Worm (Caenorhabditis elegans) whole organism, L2 larva: Measurements from ENCODE around the gene ZK185.2.

Experiments
- F13H6.1 ChIP-seq: sonication (generic microtip); optimal IDR thresholded peaks from 2 replicates; lab custom pipeline; 2016; ENCODE audit warnings: missing genetic modification characterization, missing compliant biosample characterization
- R02D3.7 ChIP-seq: fragments of 150-350 bp; optimal IDR thresholded peaks from 2 replicates; lab custom pipeline; 2014; ENCODE audit warnings: missing biosample characterization, missing genetic modification characterization
- Y55F3AM.14 ChIP-seq: fragments of 200-800 bp; sonication (Bioruptor generic); optimal IDR thresholded peaks from 2 replicates; lab custom pipeline; 2018; ENCODE audit warnings: mild to moderate bottlenecking, missing genetic modification characterization, missing compliant biosample characterization
- ZK546.5 ChIP-seq: sonication (generic microtip); optimal IDR thresholded peaks from 2 replicates; lab custom pipeline; 2017; ENCODE audit warnings: missing biosample characterization, missing genetic modification characterization
- alr-1 ChIP-seq: fragments of 150-350 bp; optimal IDR thresholded peaks from 2 replicates; lab custom pipeline; 2014; ENCODE audit warnings: missing biosample characterization, missing genetic modification characterization
- aly-2 ChIP-seq: fragments of 150-350 bp; optimal IDR thresholded peaks from 2 replicates; lab custom pipeline; 2014; ENCODE audit warnings: missing biosample characterization, missing genetic modification characterization
- blmp-1 ChIP-seq: sonication (generic microtip); optimal IDR thresholded peaks from 2 replicates; lab custom pipeline; 2017; ENCODE audit warnings: missing genetic modification characterization, mild to moderate bottlenecking, missing compliant biosample characterization, antibody characterized with exemption, moderate library complexity; ENCODE audit not compliant: insufficient read depth
- ceh-16 ChIP-seq: fragments of 150-350 bp; optimal IDR thresholded peaks from 2 replicates; lab custom pipeline; 2014; ENCODE audit warnings: missing biosample characterization, missing genetic modification characterization
- crh-2 ChIP-seq: sonication (generic microtip); optimal IDR thresholded peaks from 2 replicates; lab custom pipeline; 2017; ENCODE audit warnings: missing biosample characterization, missing genetic modification characterization
- dmd-4 ChIP-seq: sonication (generic microtip); optimal IDR thresholded peaks from 2 replicates; lab custom pipeline; 2017; ENCODE audit warnings: missing biosample characterization, missing genetic modification characterization
- egl-27 ChIP-seq: sonication (generic microtip); optimal IDR thresholded peaks from 3 replicates; lab custom pipeline; 2017; ENCODE audit warnings: missing biosample characterization, missing genetic modification reagents, missing genetic modification characterization
- elt-1 ChIP-seq: fragments of 150-350 bp; optimal IDR thresholded peaks from 2 replicates; lab custom pipeline; 2014; ENCODE audit warnings: missing biosample characterization, missing genetic modification characterization
- elt-3 ChIP-seq: sonication (generic microtip); optimal IDR thresholded peaks from 2 replicates; lab custom pipeline; 2017; ENCODE audit warnings: missing biosample characterization, missing genetic modification characterization
- fos-1 ChIP-seq: fragments of 150-350 bp; optimal IDR thresholded peaks from 2 replicates; lab custom pipeline; 2014; ENCODE audit warnings: missing biosample characterization, missing genetic modification characterization
- gmeb-1 ChIP-seq: fragments of 150-350 bp; optimal IDR thresholded peaks from 2 replicates; lab custom pipeline; 2014; ENCODE audit warnings: missing biosample characterization, missing genetic modification characterization
- lin-11 ChIP-seq: fragments of 150-350 bp; sonication (generic microtip); optimal IDR thresholded peaks from 2 replicates; lab custom pipeline; 2014; ENCODE audit warnings: missing biosample characterization, missing genetic modification characterization, inconsistent platforms, mixed read lengths
- lin-13 ChIP-seq: fragments of 150-350 bp; optimal IDR thresholded peaks from 2 replicates; lab custom pipeline; 2014; ENCODE audit warnings: missing biosample characterization, missing genetic modification reagents, missing genetic modification characterization
- lin-39 ChIP-seq: fragments of 150-350 bp; optimal IDR thresholded peaks from 2 replicates; lab custom pipeline; 2014; ENCODE audit warnings: missing biosample characterization, missing genetic modification reagents, missing genetic modification characterization
- lsy-2 ChIP-seq, 2 experiments: fragments of 150-350 bp in 1 of 2; sonication (generic microtip) in 1 of 2; optimal IDR thresholded peaks; 2 replicates each; lab custom pipeline; 2014 to 2017; ENCODE audit warnings: missing biosample characterization in 2 of 2, missing genetic modification characterization in 2 of 2
- mab-5 ChIP-seq: fragments of 150-350 bp; optimal IDR thresholded peaks from 2 replicates; lab custom pipeline; 2014; ENCODE audit warnings: missing biosample characterization, missing genetic modification characterization
- mbf-1 ChIP-seq: sonication (generic microtip); optimal IDR thresholded peaks from 2 replicates; lab custom pipeline; 2017; ENCODE audit warnings: missing biosample characterization, missing genetic modification characterization
- mdl-1 ChIP-seq, 2 experiments: fragments of 150-350 bp in 1 of 2; sonication (generic microtip) in 1 of 2; optimal IDR thresholded peaks; 2 replicates each; lab custom pipeline; 2017; ENCODE audit warnings: missing biosample characterization in 2 of 2, missing genetic modification characterization in 2 of 2
- nhr-10 ChIP-seq: sonication (generic microtip); optimal IDR thresholded peaks from 2 replicates; lab custom pipeline; 2017; ENCODE audit warnings: missing biosample characterization, missing genetic modification characterization
- nhr-11 ChIP-seq: fragments of 150-350 bp; optimal IDR thresholded peaks from 2 replicates; lab custom pipeline; 2014; ENCODE audit warnings: missing biosample characterization, missing genetic modification characterization
- nhr-12 ChIP-seq: fragments of 150-350 bp; optimal IDR thresholded peaks from 2 replicates; lab custom pipeline; 2014; ENCODE audit warnings: missing biosample characterization, missing genetic modification characterization
- nhr-21 ChIP-seq: fragments of 150-350 bp; optimal IDR thresholded peaks from 2 replicates; lab custom pipeline; 2014; ENCODE audit warnings: missing biosample characterization, missing genetic modification characterization
- nhr-23 ChIP-seq: fragments of 150-350 bp; optimal IDR thresholded peaks from 2 replicates; lab custom pipeline; 2014; ENCODE audit warnings: missing biosample characterization, missing genetic modification reagents, missing genetic modification characterization
- nhr-237 ChIP-seq: fragments of 150-350 bp; optimal IDR thresholded peaks from 2 replicates; lab custom pipeline; 2014; ENCODE audit warnings: missing biosample characterization, missing genetic modification characterization
- nhr-25 ChIP-seq: fragments of 150-350 bp; sonication (generic microtip); optimal IDR thresholded peaks from 3 replicates; lab custom pipeline; 2014; ENCODE audit warnings: missing biosample characterization, missing genetic modification characterization
- nhr-77 ChIP-seq: fragments of 150-350 bp; optimal IDR thresholded peaks from 2 replicates; lab custom pipeline; 2014; ENCODE audit warnings: missing biosample characterization, missing genetic modification characterization
- peb-1 ChIP-seq: fragments of 150-350 bp; optimal IDR thresholded peaks from 2 replicates; lab custom pipeline; 2014; ENCODE audit warnings: missing biosample characterization, missing genetic modification characterization
- sem-4 ChIP-seq: fragments of 150-350 bp; optimal IDR thresholded peaks from 2 replicates; lab custom pipeline; 2014; ENCODE audit warnings: missing biosample characterization, missing genetic modification reagents, missing genetic modification characterization
- skn-1 ChIP-seq: sonication (generic microtip); optimal IDR thresholded peaks from 2 replicates; lab custom pipeline; 2017; ENCODE audit warnings: missing biosample characterization, missing genetic modification characterization
- sma-3 ChIP-seq: sonication (generic microtip); optimal IDR thresholded peaks from 2 replicates; lab custom pipeline; 2016; ENCODE audit warnings: missing genetic modification reagents, missing genetic modification characterization, missing compliant biosample characterization
- snpc-4 ChIP-seq: fragments of 150-350 bp; optimal IDR thresholded peaks from 2 replicates; lab custom pipeline; 2014; ENCODE audit warnings: missing biosample characterization, missing genetic modification characterization
- unc-39 ChIP-seq: fragments of 150-350 bp; optimal IDR thresholded peaks from 2 replicates; lab custom pipeline; 2014; ENCODE audit warnings: missing biosample characterization, missing genetic modification characterization
- unc-55 ChIP-seq: fragments of 150-350 bp; sonication (generic microtip); optimal IDR thresholded peaks from 3 replicates; lab custom pipeline; 2014; ENCODE audit warnings: missing biosample characterization, missing genetic modification reagents, missing genetic modification characterization
- unc-62 ChIP-seq: fragments of 150-350 bp; optimal IDR thresholded peaks from 2 replicates; lab custom pipeline; 2014; ENCODE audit warnings: missing biosample characterization, missing genetic modification reagents, missing genetic modification characterization
- zag-1 ChIP-seq: fragments of 150-350 bp; optimal IDR thresholded peaks from 2 replicates; lab custom pipeline; 2014; ENCODE audit warnings: missing biosample characterization, missing genetic modification characterization
- ztf-4 ChIP-seq: fragments of 150-350 bp; optimal IDR thresholded peaks from 2 replicates; lab custom pipeline; 2014; ENCODE audit warnings: missing biosample characterization, missing genetic modification characterization

ZK185.2 gene

ce11 chrIV:4545818-4546217 lies 9.5 kb downstream of the ZK185.2 start, which contains the start of gene ZK185.5:
Gene ZK185.5 (minus strand): TSS chrIV:4545918.
- TF ChIP-seq aly-2 (tag; lab: Kevin White, UChicago) (no peak), skn-1 (tag; lab: Kevin White, UChicago) (no peak), nhr-25 (no peak), mbf-1 (tag; lab: Kevin White, UChicago) (no peak), ceh-16 (tag; lab: Kevin White, UChicago) (no peak), nhr-77 (no peak), blmp-1 (tag; lab: Kevin White, UChicago) (no peak), nhr-23 (tag; lab: Kevin White, UChicago) (no peak), lin-13 (no peak), unc-39 (tag; lab: Kevin White, UChicago) (no peak), nhr-12 (tag; lab: Kevin White, UChicago) (no peak), mdl-1 (tag; optimal IDR thresholded peaks at IDR 0.05; lab: Kevin White, UChicago) (no peak)

- TF ChIP-seq dmd-4 (tag; lab: Kevin White, UChicago), result no peak
- TF ChIP-seq alr-1 (tag; lab: Kevin White, UChicago), result no peak
- TF ChIP-seq elt-1 (tag; lab: Kevin White, UChicago), result no peak
- no peak for TF ChIP-seq ceh-16 (tag; lab: Kevin White, UChicago)
- TF ChIP-seq gmeb-1, result no peak
- no peak for TF ChIP-seq zag-1 (tag; lab: Kevin White, UChicago)
- no peak for TF ChIP-seq nhr-12 (tag; lab: Kevin White, UChicago)
Measured at ce11 chrIV:4548253-4548652, 11.9 kb downstream of the ZK185.2 start, which contains the start of gene ZK185.1. Gene ZK185.1 (plus strand): TSS chrIV:4548553.

- TF ChIP-seq sma-3 (GFP tag; lab: Kevin White, UChicago) (no peak), unc-62 (GFP tag; lab: Kevin White, UChicago) (no peak), lsy-2 (tag; optimal IDR thresholded peaks at IDR 0.05; lab: Kevin White, UChicago) (no peak), ceh-16 (tag; lab: Kevin White, UChicago) (no peak), mdl-1 (tag; optimal IDR thresholded peaks at IDR 0.05; lab: Kevin White, UChicago) (no peak), F13H6.1 (tag; lab: Kevin White, UChicago) (no peak), nhr-11 (tag; lab: Kevin White, UChicago) (no peak), egl-27 (tag; lab: Kevin White, UChicago) (no peak), lin-11 (tag; lab: Kevin White, UChicago) (no peak), unc-55 (GFP tag; lab: Kevin White, UChicago) (no peak), mbf-1 (tag; lab: Kevin White, UChicago) (no peak), nhr-12 (tag; lab: Kevin White, UChicago) (no peak), unc-39 (tag; lab: Kevin White, UChicago) (no peak)
Measured at ce11 chrIV:4551562-4551961, 15.2 kb downstream of the ZK185.2 start.

- no peak for TF ChIP-seq lin-13
- no peak for TF ChIP-seq lin-11 (tag; lab: Kevin White, UChicago)
- TF ChIP-seq Y55F3AM.14 (GFP tag; lab: Kevin White, UChicago), result no peak
- no peak for TF ChIP-seq dmd-4 (tag; lab: Kevin White, UChicago)
- no peak for TF ChIP-seq mdl-1 (tag; optimal IDR thresholded peaks at IDR 0.05; lab: Kevin White, UChicago)
- TF ChIP-seq lin-39, result no peak
- TF ChIP-seq nhr-21 (tag; lab: Kevin White, UChicago), result no peak
- no peak for TF ChIP-seq elt-3
- TF ChIP-seq blmp-1 (tag; lab: Kevin White, UChicago), result no peak
- no peak for TF ChIP-seq mab-5 (tag; lab: Kevin White, UChicago)
- no peak for TF ChIP-seq R02D3.7 (tag; lab: Kevin White, UChicago)
- no peak for TF ChIP-seq ztf-4 (tag; lab: Kevin White, UChicago)
- TF ChIP-seq ZK546.5 (tag; lab: Kevin White, UChicago), result no peak
- no peak for TF ChIP-seq egl-27 (tag; lab: Kevin White, UChicago)
- TF ChIP-seq crh-2 (tag; lab: Kevin White, UChicago), result no peak
- TF ChIP-seq F13H6.1 (tag; lab: Kevin White, UChicago), result no peak
- TF ChIP-seq ceh-16 (tag; lab: Kevin White, UChicago), result no peak
Measured at ce11 chrIV:4557130-4557529, 20.8 kb downstream of the ZK185.2 start.

ce11 chrIV:4557731-4558130 lies 21.4 kb downstream of the ZK185.2 start:
- no peak for TF ChIP-seq nhr-10
- peak; percentile 51 for TF ChIP-seq crh-2 (tag; lab: Kevin White, UChicago)
- no peak for TF ChIP-seq snpc-4 (tag; lab: Kevin White, UChicago)
- no peak for TF ChIP-seq mdl-1 (tag; optimal IDR thresholded peaks at IDR 0.05; lab: Kevin White, UChicago)
- peak; percentile 9 for TF ChIP-seq fos-1
- TF ChIP-seq lin-13, result no peak
- no peak for TF ChIP-seq skn-1 (tag; lab: Kevin White, UChicago)
- no peak for TF ChIP-seq sem-4
- TF ChIP-seq nhr-237 (tag; lab: Kevin White, UChicago), result no peak
- TF ChIP-seq F13H6.1 (tag; lab: Kevin White, UChicago), result peak; percentile 39
- TF ChIP-seq peb-1 (tag; lab: Kevin White, UChicago), result no peak
- TF ChIP-seq mab-5 (tag; lab: Kevin White, UChicago), result no peak
